Worm (Caenorhabditis elegans) whole organism, midembryonic: ENCODE measurements around the gene tomm-20.

Experiments used
- med-1 ChIP-seq: sonication (generic microtip); optimal IDR thresholded peaks from 2 replicates; lab custom pipeline; 2017; ENCODE audit warnings: missing genetic modification characterization, mild to moderate bottlenecking, missing compliant biosample characterization, antibody characterized with exemption, missing genetic modification reagents; ENCODE audit not compliant: insufficient read depth
- ref-1 ChIP-seq: fragments of 200-800 bp; sonication (Bioruptor generic); conservative IDR thresholded peaks from 2 replicates; pipeline ENCODE4 v1.3.6; 2022; ENCODE audit warnings: missing genetic modification reagents, missing genetic modification characterization, missing compliant biosample characterization

ce11 chrV:12305677-12306076 is 37.6 kb downstream of the tomm-20 start:
- TF ChIP-seq ref-1 (GFP tag; lab: Robert Waterston, UW) = no peak
- no peak for TF ChIP-seq med-1
